Fruit fly (Drosophila melanogaster) whole organism, pupa: ENCODE results near the gene CG6125.

Experiments
- CG10348 ChIP-seq: fragments of 200-800 bp; sonication (Bioruptor generic); IDR thresholded peaks from 2 replicates; pipeline ENCODE4 v1.3.6; 2022; ENCODE audit warnings: missing biosample characterization, missing genetic modification characterization
- CG12605 ChIP-seq: fragments of 200-800 bp; sonication (Bioruptor generic); IDR thresholded peaks from 2 replicates; pipeline ENCODE4 v1.3.6; 2022; ENCODE audit warnings: missing biosample characterization, missing genetic modification characterization
- CG13204 ChIP-seq: fragments of 200-800 bp; sonication (Bioruptor generic); optimal IDR thresholded peaks from 2 replicates; lab custom pipeline; 2018; ENCODE audit warnings: missing biosample characterization, mild to moderate bottlenecking, missing genetic modification characterization, moderate library complexity
- CG14655 ChIP-seq: fragments of 200-800 bp; sonication (Bioruptor generic); optimal IDR thresholded peaks from 3 replicates; lab custom pipeline; 2017; ENCODE audit warnings: mild to moderate bottlenecking, missing biosample characterization, missing genetic modification reagents, missing genetic modification characterization
- CG15710 ChIP-seq: fragments of 200-800 bp; sonication (Bioruptor generic); optimal IDR thresholded peaks from 2 replicates; lab custom pipeline; 2018; ENCODE audit warnings: missing biosample characterization, mild to moderate bottlenecking, missing genetic modification characterization, moderate library complexity
- CG17806 ChIP-seq: fragments of 200-800 bp; sonication (Bioruptor generic); optimal IDR thresholded peaks from 2 replicates; lab custom pipeline; 2018; ENCODE audit warnings: missing biosample characterization, mild to moderate bottlenecking, missing genetic modification characterization, moderate library complexity
- CG32121 ChIP-seq: fragments of 200-800 bp; sonication (Bioruptor generic); IDR thresholded peaks from 2 replicates; pipeline ENCODE4 v1.3.6; 2022; ENCODE audit warnings: missing biosample characterization, missing genetic modification characterization
- CG34367 ChIP-seq: fragments of 200-800 bp; sonication (Bioruptor generic); optimal IDR thresholded peaks from 2 replicates; lab custom pipeline; 2018; ENCODE audit warnings: missing biosample characterization, mild to moderate bottlenecking, missing genetic modification characterization
- CG4496 ChIP-seq: fragments of 200-800 bp; sonication (Bioruptor generic); IDR thresholded peaks from 3 replicates; pipeline ENCODE4 v1.3.6; 2022; ENCODE audit warnings: missing biosample characterization, missing genetic modification characterization
- CG8159 ChIP-seq: fragments of 200-800 bp; sonication (Bioruptor generic); optimal IDR thresholded peaks from 3 replicates; lab custom pipeline; 2018; ENCODE audit warnings: missing biosample characterization, mild to moderate bottlenecking, missing genetic modification characterization, moderate library complexity
- CG8301 ChIP-seq: fragments of 200-800 bp; sonication (Bioruptor generic); optimal IDR thresholded peaks from 2 replicates; lab custom pipeline; 2018; ENCODE audit warnings: missing biosample characterization, mild to moderate bottlenecking, missing genetic modification characterization
- CG9948 ChIP-seq: fragments of 200-800 bp; sonication (Bioruptor generic); optimal IDR thresholded peaks from 2 replicates; lab custom pipeline; 2018; ENCODE audit warnings: missing biosample characterization, mild to moderate bottlenecking, missing genetic modification characterization, moderate library complexity
- D1 ChIP-seq: fragments of 200-800 bp; sonication (Bioruptor generic); optimal IDR thresholded peaks from 2 replicates; lab custom pipeline; 2018; ENCODE audit warnings: missing biosample characterization, mild to moderate bottlenecking, missing genetic modification characterization, moderate library complexity
- EcR ChIP-seq: fragments of 200-800 bp; sonication (Bioruptor generic); optimal IDR thresholded peaks from 3 replicates; lab custom pipeline; 2019; ENCODE audit warnings: missing biosample characterization, missing genetic modification characterization, mild to moderate bottlenecking, moderate library complexity, missing genetic modification reagents
- Ets98B ChIP-seq: fragments of 200-800 bp; sonication (Bioruptor generic); IDR thresholded peaks from 2 replicates; pipeline ENCODE4 v1.3.6; 2022; ENCODE audit warnings: missing biosample characterization, missing genetic modification characterization
- Pif1A ChIP-seq: fragments of 200-800 bp; sonication (Bioruptor generic); optimal IDR thresholded peaks from 3 replicates; lab custom pipeline; 2016; ENCODE audit warnings: missing biosample characterization, missing genetic modification characterization
- Pif1B ChIP-seq: fragments of 200-800 bp; sonication (Bioruptor generic); optimal IDR thresholded peaks from 3 replicates; lab custom pipeline; 2016; ENCODE audit warnings: missing biosample characterization, missing genetic modification characterization
- Snoo ChIP-seq: fragments of 200-800 bp; sonication (Bioruptor generic); optimal IDR thresholded peaks from 3 replicates; lab custom pipeline; 2017; ENCODE audit warnings: missing biosample characterization, mild to moderate bottlenecking, missing genetic modification characterization, inconsistent platforms
- fd96Ca ChIP-seq: fragments of 200-800 bp; sonication (Bioruptor generic); IDR thresholded peaks from 3 replicates; pipeline ENCODE4 v1.3.6; 2022; ENCODE audit warnings: missing biosample characterization, missing genetic modification characterization
- gl ChIP-seq: fragments of 200-800 bp; sonication (Bioruptor generic); optimal IDR thresholded peaks from 2 replicates; lab custom pipeline; 2018; ENCODE audit warnings: missing biosample characterization, mild to moderate bottlenecking, missing genetic modification characterization
- rn ChIP-seq: fragments of 200-800 bp; sonication (Bioruptor generic); IDR thresholded peaks from 2 replicates; pipeline ENCODE4 v1.3.6; 2022; ENCODE audit warnings: missing biosample characterization, missing genetic modification characterization

Gene CG6125

DNA sequence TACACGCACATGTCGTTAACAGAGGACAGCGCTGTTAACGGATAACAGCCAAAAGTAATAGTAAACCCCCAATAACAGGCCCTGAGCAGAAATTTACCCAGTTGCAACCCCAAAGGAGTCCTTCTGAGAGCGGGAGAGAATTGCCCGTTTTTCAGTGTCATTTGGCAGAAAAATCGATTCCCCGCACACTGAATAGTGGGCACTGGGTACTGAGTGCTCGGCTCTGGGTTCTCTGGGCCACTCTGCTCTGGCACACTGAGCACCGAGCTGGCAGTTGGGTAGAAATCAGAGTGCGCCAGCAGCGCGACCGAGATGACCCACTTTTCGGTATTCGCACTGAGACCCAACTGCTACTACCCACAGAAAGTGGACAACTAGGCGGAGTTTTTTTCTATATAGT, 32.5 kb downstream of the CG6125 start, which contains the start of gene Rbp:
Gene Rbp, plus strand, starts transcription at position 239 of the 400 bp plus-strand sequence.
- TF ChIP-seq Ets98B (GFP tag; lab: Robert Waterston, UW) (no peak), CG13204 (GFP tag; lab: Kevin White, UChicago) (no peak), CG8159 (no peak), CG10348 (no peak), CG8301 (tag; lab: Kevin White, UChicago) (no peak)

DNA sequence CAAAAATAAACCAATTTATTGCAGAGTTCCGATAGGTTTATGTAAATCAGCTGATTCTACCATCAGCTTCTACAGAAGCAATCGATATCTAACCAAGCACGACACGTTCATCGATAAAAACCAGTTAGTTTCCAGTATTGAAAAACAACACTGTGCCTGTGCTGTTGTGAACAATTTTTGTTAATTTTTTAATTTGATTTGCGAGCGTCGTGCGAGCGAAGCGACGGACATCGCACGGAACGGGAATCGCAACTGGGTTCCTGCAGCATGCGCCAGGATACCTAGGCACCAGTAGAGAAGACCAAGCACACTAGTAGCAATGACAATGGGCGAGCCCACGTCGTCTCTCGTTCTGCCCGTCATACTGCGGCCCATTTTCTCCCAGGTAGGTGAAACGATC, 35.0 kb downstream of the CG6125 start, which contains the start of the genes Ccm3 and CG6136:
Gene Ccm3, plus strand, starts transcription at position 125 of the 400 bp plus-strand sequence.
Gene CG6136, minus strand, starts transcription at position 380 of the 400 bp plus-strand sequence.
- no peak for TF ChIP-seq EcR (GFP tag; lab: Kevin White, UChicago)
- TF ChIP-seq CG15710: peak; percentile 13
- TF ChIP-seq fd96Ca (GFP tag; lab: Robert Waterston, UW): no peak
- no peak for TF ChIP-seq CG10348
- TF ChIP-seq CG32121 (GFP tag; lab: Robert Waterston, UW): 0 out of 2 replicates have a peak, but pooled peaks have one; percentile 25
- TF ChIP-seq Pif1A: no peak
- TF ChIP-seq CG13204 (GFP tag; lab: Kevin White, UChicago): no peak
- no peak for TF ChIP-seq CG9948 (tag; lab: Kevin White, UChicago)
- no peak for TF ChIP-seq D1 (tag; lab: Kevin White, UChicago)
- TF ChIP-seq rn (GFP tag; lab: Robert Waterston, UW): no peak
- no peak for TF ChIP-seq Pif1B
- peak; percentile 10 for TF ChIP-seq Snoo (tag; lab: Kevin White, UChicago)
- TF ChIP-seq CG4496 (GFP tag; lab: Robert Waterston, UW): peak; percentile 45; the same call in 1 of the 3 replicates
- TF ChIP-seq gl (tag; lab: Kevin White, UChicago): no peak
- no peak for TF ChIP-seq CG14655
- TF ChIP-seq Ets98B (GFP tag; lab: Robert Waterston, UW): 0 out of 2 replicates have a peak, but pooled peaks have one; percentile 10
- TF ChIP-seq CG17806: no peak
- no peak for TF ChIP-seq CG12605
- no peak for TF ChIP-seq CG34367 (tag; lab: Kevin White, UChicago)
- no peak for TF ChIP-seq CG8301 (tag; lab: Kevin White, UChicago)
- TF ChIP-seq CG8159: no peak

DNA sequence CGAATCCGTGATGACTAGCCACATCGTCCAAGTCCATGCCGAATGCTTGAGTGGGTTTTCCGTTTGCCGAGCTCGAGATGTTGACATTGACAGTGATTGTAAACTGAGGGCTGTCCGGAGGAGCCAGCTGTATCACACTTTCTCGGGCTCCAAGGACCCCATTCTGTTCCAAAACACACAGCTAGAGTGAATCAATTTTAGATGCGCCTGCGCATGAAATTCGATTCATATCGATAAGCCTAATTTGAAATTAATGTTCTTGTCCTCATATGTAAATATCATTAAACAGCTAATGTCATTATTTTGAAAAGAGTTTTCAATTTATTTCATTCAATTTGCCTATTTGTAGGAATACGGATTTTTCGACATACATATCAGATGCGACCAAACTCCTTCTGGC, 37.1 kb downstream of the CG6125 start, which contains the start of gene CG14868:
Gene CG14868, minus strand, starts transcription at position 204 of the 400 bp plus-strand sequence.
- TF ChIP-seq CG13204 (GFP tag; lab: Kevin White, UChicago): no peak
- no peak for TF ChIP-seq Pif1A
- no peak for TF ChIP-seq Snoo (tag; lab: Kevin White, UChicago)
- TF ChIP-seq CG17806: no peak
- TF ChIP-seq, all 21 proteins: peak for 0

DNA sequence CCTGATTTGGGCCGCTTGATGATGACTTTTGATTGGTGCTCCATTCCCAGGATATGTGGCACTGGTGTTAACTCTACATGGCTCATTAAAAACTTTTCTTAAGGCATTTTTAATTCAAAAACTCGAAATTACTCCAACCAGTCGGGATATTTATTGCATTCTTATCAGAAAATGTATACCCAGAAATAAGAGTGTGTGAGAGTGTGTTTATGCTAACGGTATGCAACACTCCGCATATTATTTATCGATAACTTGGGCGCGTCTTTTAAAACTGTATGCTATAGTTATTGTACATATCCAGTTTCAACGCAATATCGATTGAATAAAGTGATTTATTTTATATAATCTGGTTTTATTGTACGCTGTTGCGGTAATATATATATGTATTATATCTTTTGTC, 39.4 kb downstream of the CG6125 start, which contains the start of gene CG34404:
Gene CG34404, minus strand, starts transcription at position 189 of the 400 bp plus-strand sequence.
- TF ChIP-seq EcR (GFP tag; lab: Kevin White, UChicago) (no peak), Ets98B (GFP tag; lab: Robert Waterston, UW) (no peak), Pif1A (no peak), Snoo (tag; lab: Kevin White, UChicago) (no peak), CG14655 (no peak), CG17806 (no peak), CG12605 (no peak), D1 (tag; lab: Kevin White, UChicago) (no peak), CG13204 (GFP tag; lab: Kevin White, UChicago) (no peak), CG4496 (GFP tag; lab: Robert Waterston, UW) (no peak)

DNA sequence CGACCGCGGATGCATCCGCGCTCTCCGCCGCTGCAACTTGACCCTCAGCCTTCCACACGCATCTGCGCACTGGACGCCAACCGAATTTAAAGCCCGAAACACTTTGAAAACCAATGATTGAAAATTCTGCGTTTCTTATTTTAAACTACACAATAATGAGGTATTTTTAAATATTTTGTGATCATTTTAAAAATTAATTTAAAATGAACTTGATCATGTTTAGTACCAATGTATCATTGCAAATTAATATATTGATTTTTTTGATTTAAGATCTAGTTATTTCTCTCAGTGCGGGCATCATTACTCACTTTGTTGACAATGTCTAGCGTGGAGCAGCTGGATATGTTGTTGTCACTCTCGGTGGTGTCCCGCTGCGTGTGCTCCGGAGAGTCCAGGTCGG, 40.0 kb downstream of the CG6125 start:
- TF ChIP-seq CG9948 (tag; lab: Kevin White, UChicago) (peak; percentile 43), CG12605 (peak; percentile 46; the same call in 1 of the 2 replicates), CG10348 (no peak), CG4496 (GFP tag; lab: Robert Waterston, UW) (peak; percentile 76; the same call in 2 of the 3 replicates), CG17806 (peak; percentile 55), gl (tag; lab: Kevin White, UChicago) (no peak), CG32121 (GFP tag; lab: Robert Waterston, UW) (peak; percentile 62; the same call in 1 of the 2 replicates), CG15710 (peak; percentile 32), Snoo (tag; lab: Kevin White, UChicago) (peak; percentile 19), Ets98B (GFP tag; lab: Robert Waterston, UW) (peak; percentile 41)
- TF ChIP-seq, all 21 proteins: peak for 8

DNA sequence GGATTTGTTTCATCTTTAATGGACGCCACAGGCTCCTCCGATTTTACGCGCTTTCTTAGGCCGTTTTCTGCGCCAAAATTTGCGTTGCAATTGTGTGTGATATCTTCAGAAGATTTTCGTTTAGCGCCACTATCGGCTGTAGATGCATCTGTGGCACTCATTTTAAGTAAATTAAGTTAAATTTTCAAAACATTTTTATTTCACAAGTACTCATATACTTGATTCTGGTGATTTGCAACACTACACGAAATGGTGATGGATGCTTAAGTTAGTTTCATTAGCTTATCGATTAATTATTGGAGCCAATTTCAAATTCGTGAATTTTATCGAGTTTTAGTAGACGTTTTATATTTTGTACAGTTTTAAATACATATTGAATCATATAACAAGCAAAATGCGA, 43.3 kb downstream of the CG6125 start, which contains the start of gene CG6171:
Gene CG6171, minus strand, starts transcription at position 250 of the 400 bp plus-strand sequence.
- TF ChIP-seq CG17806: no peak
- no peak for TF ChIP-seq CG4496 (GFP tag; lab: Robert Waterston, UW)
- TF ChIP-seq Snoo (tag; lab: Kevin White, UChicago): no peak
- TF ChIP-seq fd96Ca (GFP tag; lab: Robert Waterston, UW): no peak
- no peak for TF ChIP-seq CG12605
- no peak for TF ChIP-seq CG13204 (GFP tag; lab: Kevin White, UChicago)
- TF ChIP-seq D1 (tag; lab: Kevin White, UChicago): no peak
- TF ChIP-seq Pif1A: no peak
- TF ChIP-seq CG8301 (tag; lab: Kevin White, UChicago): no peak
- no peak for TF ChIP-seq Pif1B
- no peak for TF ChIP-seq CG10348
- TF ChIP-seq, all 21 proteins: peak for 0

DNA sequence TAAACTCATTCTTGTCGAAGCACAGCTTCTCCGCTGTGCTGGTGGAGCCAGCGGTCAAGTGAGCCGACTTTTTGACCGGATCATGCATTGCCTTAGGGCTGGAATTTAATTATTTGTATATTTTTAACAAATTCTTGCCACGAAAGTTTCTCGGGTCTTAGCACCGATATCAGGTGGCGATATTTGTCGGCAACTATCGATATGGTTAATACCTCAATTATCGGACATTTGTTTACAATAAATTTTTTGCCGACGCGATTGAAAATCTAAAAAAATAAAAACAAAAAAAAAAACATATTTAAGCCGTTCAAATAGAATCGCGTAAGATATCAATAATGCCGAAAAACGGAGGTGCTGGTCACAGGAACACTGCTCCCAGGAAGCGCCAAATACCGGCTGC, 45.4 kb downstream of the CG6125 start, which contains the start of the genes Cog2 and Trax:
Gene Cog2, minus strand, starts transcription at position 168 of the 400 bp plus-strand sequence.
Gene Trax, plus strand, starts transcription at position 203 of the 400 bp plus-strand sequence.
- TF ChIP-seq CG32121 (GFP tag; lab: Robert Waterston, UW): peak; percentile 19; the same call in 1 of the 2 replicates
- no peak for TF ChIP-seq CG8159
